Worm (Caenorhabditis elegans) whole organism, early embryonic: Measurements from ENCODE around the gene wdr-46.

Experiments
- aly-1 ChIP-seq: sonication (generic microtip); optimal IDR thresholded peaks from 2 replicates; lab custom pipeline; 2016; ENCODE audit warnings: missing genetic modification characterization, missing compliant biosample characterization
- ama-1 ChIP-seq: fragments of 150-350 bp; optimal IDR thresholded peaks from 2 replicates; lab custom pipeline; 2014
- ceh-36 ChIP-seq: sonication (generic microtip); optimal IDR thresholded peaks from 2 replicates; lab custom pipeline; 2016; ENCODE audit warnings: missing genetic modification characterization, inconsistent platforms, missing compliant biosample characterization
- ets-7 ChIP-seq: sonication (generic microtip); optimal IDR thresholded peaks from 2 replicates; lab custom pipeline; 2016; ENCODE audit warnings: missing genotype, missing genetic modification characterization, missing compliant biosample characterization
- flt-1 ChIP-seq: fragments of 200-800 bp; sonication (Bioruptor generic); IDR thresholded peaks from 2 replicates; pipeline ENCODE4 v1.3.6; 2022; ENCODE audit warnings: missing genetic modification characterization, missing compliant biosample characterization
- hnd-1 ChIP-seq: sonication (generic microtip); optimal IDR thresholded peaks from 2 replicates; lab custom pipeline; 2016; ENCODE audit warnings: missing genetic modification characterization, missing compliant biosample characterization
- tbx-11 ChIP-seq: fragments of 200-800 bp; sonication (Bioruptor generic); IDR thresholded peaks from 2 replicates; pipeline ENCODE4 v1.3.6; 2022; ENCODE audit warnings: missing genetic modification characterization, missing compliant biosample characterization
- tbx-37 ChIP-seq: fragments of 200-800 bp; sonication (Bioruptor generic); conservative IDR thresholded peaks from 2 replicates; pipeline ENCODE4 v1.3.6; 2022; ENCODE audit warnings: missing genetic modification reagents, missing genetic modification characterization, missing compliant biosample characterization
- tra-4 ChIP-seq: sonication (generic microtip); optimal IDR thresholded peaks from 2 replicates; lab custom pipeline; 2017; ENCODE audit warnings: missing genetic modification characterization, missing compliant biosample characterization

DNA sequence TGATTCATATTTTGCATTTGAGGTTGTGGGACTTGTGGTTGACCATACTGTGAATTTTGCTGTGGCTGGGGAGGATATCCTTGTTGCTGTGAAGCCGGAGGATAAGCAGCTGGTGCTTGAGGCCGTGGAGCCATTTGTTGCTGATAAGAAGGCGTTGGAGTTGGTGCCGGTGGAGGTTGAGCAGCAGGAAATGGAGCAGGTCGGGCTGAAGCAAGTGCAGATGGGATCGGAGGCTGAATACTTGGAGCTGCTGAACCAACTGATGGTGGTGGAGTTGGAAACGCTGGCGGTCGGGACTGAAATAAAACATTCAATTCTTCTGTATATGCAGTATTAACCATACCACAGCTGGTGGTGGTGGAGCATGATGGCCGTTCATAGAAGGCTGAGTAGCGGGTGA, 12.1 kb upstream of the wdr-46 start:
- TF ChIP-seq hnd-1: no peak
- no peak for TF ChIP-seq ets-7 (tag; lab: Kevin White, UChicago)
- TF ChIP-seq ama-1: no peak
- no peak for TF ChIP-seq tbx-37 (GFP tag; lab: Robert Waterston, UW)
- no peak for TF ChIP-seq flt-1 (GFP tag; lab: Robert Waterston, UW)
- no peak for TF ChIP-seq aly-1 (tag; lab: Kevin White, UChicago)
- TF ChIP-seq tbx-11: no peak
- TF ChIP-seq ceh-36 (tag; lab: Kevin White, UChicago): no peak
- no peak for TF ChIP-seq tra-4 (tag; lab: Kevin White, UChicago)
